Worm (Caenorhabditis elegans) whole organism, L2 larva: ENCODE measurements around the gene H40L08.9.

Source experiments
- F13H6.1 ChIP-seq: sonication (generic microtip); optimal IDR thresholded peaks from 2 replicates; lab custom pipeline; 2016; ENCODE audit warnings: missing genetic modification characterization, missing compliant biosample characterization
- R02D3.7 ChIP-seq: fragments of 150-350 bp; optimal IDR thresholded peaks from 2 replicates; lab custom pipeline; 2014; ENCODE audit warnings: missing biosample characterization, missing genetic modification characterization
- Y55F3AM.14 ChIP-seq: fragments of 200-800 bp; sonication (Bioruptor generic); optimal IDR thresholded peaks from 2 replicates; lab custom pipeline; 2018; ENCODE audit warnings: mild to moderate bottlenecking, missing genetic modification characterization, missing compliant biosample characterization
- ZK546.5 ChIP-seq: sonication (generic microtip); optimal IDR thresholded peaks from 2 replicates; lab custom pipeline; 2017; ENCODE audit warnings: missing biosample characterization, missing genetic modification characterization
- aly-2 ChIP-seq: fragments of 150-350 bp; optimal IDR thresholded peaks from 2 replicates; lab custom pipeline; 2014; ENCODE audit warnings: missing biosample characterization, missing genetic modification characterization
- ama-1 ChIP-seq: fragments of 150-350 bp; optimal IDR thresholded peaks from 2 replicates; lab custom pipeline; 2018; ENCODE audit warnings: inconsistent platforms
- blmp-1 ChIP-seq: sonication (generic microtip); optimal IDR thresholded peaks from 2 replicates; lab custom pipeline; 2017; ENCODE audit warnings: missing genetic modification characterization, mild to moderate bottlenecking, missing compliant biosample characterization, antibody characterized with exemption, moderate library complexity; ENCODE audit not compliant: insufficient read depth
- ceh-16 ChIP-seq: fragments of 150-350 bp; optimal IDR thresholded peaks from 2 replicates; lab custom pipeline; 2014; ENCODE audit warnings: missing biosample characterization, missing genetic modification characterization
- ceh-82 ChIP-seq: fragments of 150-350 bp; optimal IDR thresholded peaks from 2 replicates; lab custom pipeline; 2014; ENCODE audit warnings: missing biosample characterization, missing genetic modification characterization
- crh-2 ChIP-seq: sonication (generic microtip); optimal IDR thresholded peaks from 2 replicates; lab custom pipeline; 2017; ENCODE audit warnings: missing biosample characterization, missing genetic modification characterization
- egl-27 ChIP-seq: sonication (generic microtip); optimal IDR thresholded peaks from 3 replicates; lab custom pipeline; 2017; ENCODE audit warnings: missing biosample characterization, missing genetic modification reagents, missing genetic modification characterization
- elt-3 ChIP-seq: sonication (generic microtip); optimal IDR thresholded peaks from 2 replicates; lab custom pipeline; 2017; ENCODE audit warnings: missing biosample characterization, missing genetic modification characterization
- fos-1 ChIP-seq: fragments of 150-350 bp; optimal IDR thresholded peaks from 2 replicates; lab custom pipeline; 2014; ENCODE audit warnings: missing biosample characterization, missing genetic modification characterization
- gmeb-1 ChIP-seq: fragments of 150-350 bp; optimal IDR thresholded peaks from 2 replicates; lab custom pipeline; 2014; ENCODE audit warnings: missing biosample characterization, missing genetic modification characterization
- lin-11 ChIP-seq: fragments of 150-350 bp; sonication (generic microtip); optimal IDR thresholded peaks from 2 replicates; lab custom pipeline; 2014; ENCODE audit warnings: missing biosample characterization, missing genetic modification characterization, inconsistent platforms, mixed read lengths
- lin-13 ChIP-seq: fragments of 150-350 bp; optimal IDR thresholded peaks from 2 replicates; lab custom pipeline; 2014; ENCODE audit warnings: missing biosample characterization, missing genetic modification reagents, missing genetic modification characterization
- lin-39 ChIP-seq: fragments of 150-350 bp; optimal IDR thresholded peaks from 2 replicates; lab custom pipeline; 2014; ENCODE audit warnings: missing biosample characterization, missing genetic modification reagents, missing genetic modification characterization
- mab-5 ChIP-seq: fragments of 150-350 bp; optimal IDR thresholded peaks from 2 replicates; lab custom pipeline; 2014; ENCODE audit warnings: missing biosample characterization, missing genetic modification characterization
- mdl-1 ChIP-seq, 2 experiments: fragments of 150-350 bp in 1 of 2; sonication (generic microtip) in 1 of 2; optimal IDR thresholded peaks; 2 replicates each; lab custom pipeline; 2017; ENCODE audit warnings: missing biosample characterization in 2 of 2, missing genetic modification characterization in 2 of 2
- nhr-10 ChIP-seq: sonication (generic microtip); optimal IDR thresholded peaks from 2 replicates; lab custom pipeline; 2017; ENCODE audit warnings: missing biosample characterization, missing genetic modification characterization
- nhr-11 ChIP-seq: fragments of 150-350 bp; optimal IDR thresholded peaks from 2 replicates; lab custom pipeline; 2014; ENCODE audit warnings: missing biosample characterization, missing genetic modification characterization
- nhr-12 ChIP-seq: fragments of 150-350 bp; optimal IDR thresholded peaks from 2 replicates; lab custom pipeline; 2014; ENCODE audit warnings: missing biosample characterization, missing genetic modification characterization
- nhr-21 ChIP-seq: fragments of 150-350 bp; optimal IDR thresholded peaks from 2 replicates; lab custom pipeline; 2014; ENCODE audit warnings: missing biosample characterization, missing genetic modification characterization
- nhr-237 ChIP-seq: fragments of 150-350 bp; optimal IDR thresholded peaks from 2 replicates; lab custom pipeline; 2014; ENCODE audit warnings: missing biosample characterization, missing genetic modification characterization
- nhr-25 ChIP-seq: fragments of 150-350 bp; sonication (generic microtip); optimal IDR thresholded peaks from 3 replicates; lab custom pipeline; 2014; ENCODE audit warnings: missing biosample characterization, missing genetic modification characterization
- peb-1 ChIP-seq: fragments of 150-350 bp; optimal IDR thresholded peaks from 2 replicates; lab custom pipeline; 2014; ENCODE audit warnings: missing biosample characterization, missing genetic modification characterization
- sem-4 ChIP-seq: fragments of 150-350 bp; optimal IDR thresholded peaks from 2 replicates; lab custom pipeline; 2014; ENCODE audit warnings: missing biosample characterization, missing genetic modification reagents, missing genetic modification characterization
- skn-1 ChIP-seq: sonication (generic microtip); optimal IDR thresholded peaks from 2 replicates; lab custom pipeline; 2017; ENCODE audit warnings: missing biosample characterization, missing genetic modification characterization
- sma-3 ChIP-seq: sonication (generic microtip); optimal IDR thresholded peaks from 2 replicates; lab custom pipeline; 2016; ENCODE audit warnings: missing genetic modification reagents, missing genetic modification characterization, missing compliant biosample characterization
- sma-9 ChIP-seq, 2 experiments: fragments of 150-350 bp in 1 of 2; sonication (generic microtip) in 1 of 2; optimal IDR thresholded peaks; 2 replicates each; lab custom pipeline; 2014 to 2016; ENCODE audit warnings: missing genetic modification characterization in 2 of 2, mild to moderate bottlenecking in 1 of 2, missing biosample characterization in 1 of 2, missing compliant biosample characterization in 1 of 2, missing genetic modification reagents in 1 of 2, moderate library complexity in 1 of 2
- snpc-4 ChIP-seq: fragments of 150-350 bp; optimal IDR thresholded peaks from 2 replicates; lab custom pipeline; 2014; ENCODE audit warnings: missing biosample characterization, missing genetic modification characterization
- unc-39 ChIP-seq: fragments of 150-350 bp; optimal IDR thresholded peaks from 2 replicates; lab custom pipeline; 2014; ENCODE audit warnings: missing biosample characterization, missing genetic modification characterization
- unc-62 ChIP-seq: fragments of 150-350 bp; optimal IDR thresholded peaks from 2 replicates; lab custom pipeline; 2014; ENCODE audit warnings: missing biosample characterization, missing genetic modification reagents, missing genetic modification characterization
- ztf-1 ChIP-seq: fragments of 200-800 bp; sonication (Bioruptor generic); conservative IDR thresholded peaks from 2 replicates; pipeline ENCODE4 v1.3.6; 2022; ENCODE audit warnings: missing genetic modification characterization, missing compliant biosample characterization
- ztf-11 ChIP-seq: sonication (generic microtip); optimal IDR thresholded peaks from 2 replicates; lab custom pipeline; 2017; ENCODE audit warnings: missing biosample characterization, missing genetic modification characterization
- ztf-4 ChIP-seq: fragments of 150-350 bp; optimal IDR thresholded peaks from 2 replicates; lab custom pipeline; 2014; ENCODE audit warnings: missing biosample characterization, missing genetic modification characterization

H40L08.9 gene

DNA sequence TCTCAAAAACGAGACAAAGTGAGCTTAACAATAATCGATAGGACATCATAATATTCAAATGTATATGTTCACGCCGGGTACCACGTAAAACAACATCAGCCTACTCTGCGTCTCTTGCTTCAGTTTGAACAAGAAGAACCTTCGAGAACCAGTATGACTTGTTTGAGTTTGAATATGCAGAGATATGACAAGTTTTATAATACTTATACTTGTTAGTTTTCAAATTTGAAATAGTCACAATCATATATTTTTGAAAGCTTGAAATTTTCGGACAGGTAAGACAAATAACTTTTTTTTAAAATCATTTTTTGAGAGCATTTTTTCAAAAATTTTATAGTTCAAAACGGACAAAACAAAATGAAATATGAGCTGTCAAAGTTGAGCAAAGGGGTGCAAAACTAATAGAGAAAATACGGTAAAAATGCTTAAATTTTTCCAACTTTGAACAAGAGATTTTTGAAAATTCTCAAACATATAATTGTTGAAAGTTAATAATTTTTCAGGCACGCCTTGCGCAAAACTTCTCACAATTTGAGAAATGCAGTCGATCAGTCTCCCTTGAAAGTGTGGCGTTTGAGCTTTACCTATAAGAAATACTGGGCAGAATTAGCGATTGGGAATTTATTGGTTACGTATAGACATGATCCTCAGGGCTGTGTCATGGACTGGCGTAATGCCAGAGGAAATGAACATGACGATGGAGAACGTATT, 22.9 kb downstream of the H40L08.9 start, which contains the start of gene H03G16.1:
H03G16.1 (plus strand) TSS at position 661 of the 711 bp plus-strand sequence.
- no peak for TF ChIP-seq lin-39 (tag; lab: Kevin White, UChicago)
- no peak for TF ChIP-seq ama-1 (lab: Kevin White, UChicago)
- TF ChIP-seq sem-4 (tag; lab: Kevin White, UChicago), result no peak
- no peak for TF ChIP-seq sma-3
- no peak for TF ChIP-seq nhr-21 (tag; lab: Kevin White, UChicago)
- no peak for TF ChIP-seq unc-62 (GFP tag; lab: Kevin White, UChicago)
- no peak for TF ChIP-seq R02D3.7 (tag; lab: Kevin White, UChicago)
- no peak for TF ChIP-seq fos-1 (tag; lab: Kevin White, UChicago)
- TF ChIP-seq skn-1 (tag; lab: Kevin White, UChicago), result no peak
- TF ChIP-seq egl-27, result no peak
- no peak for TF ChIP-seq sma-9 (GFP tag; optimal IDR thresholded peaks at IDR 0.05; lab: Kevin White, UChicago)
- no peak for TF ChIP-seq sma-9 (tag; optimal IDR thresholded peaks at IDR 0.05; lab: Kevin White, UChicago)
- no peak for TF ChIP-seq ZK546.5 (tag; lab: Kevin White, UChicago)
- TF ChIP-seq, all 48 proteins: peak for 0

DNA sequence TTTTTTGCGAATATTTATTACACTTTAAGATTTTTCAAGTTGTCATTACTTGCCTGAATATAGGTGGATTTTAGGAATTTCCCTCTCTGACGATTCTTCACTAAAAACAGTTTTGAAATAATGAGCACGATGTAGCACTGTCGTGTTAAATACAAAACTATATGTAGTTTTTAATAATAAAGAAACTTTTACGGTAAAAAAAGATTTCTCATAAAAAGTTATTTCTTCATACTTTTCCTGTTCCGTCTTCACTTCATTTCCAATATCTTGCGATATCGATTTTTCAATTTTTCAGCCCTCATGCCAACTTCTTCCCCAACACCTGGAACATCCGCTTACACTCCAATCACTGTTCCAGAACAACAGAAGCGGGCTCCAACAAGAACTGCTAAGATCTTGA, 23.9 kb downstream of the H40L08.9 start, which contains the start of gene H03G16.6:
H03G16.6 (plus strand) TSS at position 301 of the 400 bp plus-strand sequence.
- TF ChIP-seq lin-39 (tag; lab: Kevin White, UChicago), result no peak
- no peak for TF ChIP-seq F13H6.1
- no peak for TF ChIP-seq R02D3.7 (tag; lab: Kevin White, UChicago)
- TF ChIP-seq lin-11 (tag; lab: Kevin White, UChicago), result no peak
- no peak for TF ChIP-seq ztf-1 (GFP tag; lab: Robert Waterston, UW)
- TF ChIP-seq ZK546.5 (tag; lab: Kevin White, UChicago), result no peak
- no peak for TF ChIP-seq skn-1 (tag; lab: Kevin White, UChicago)
- TF ChIP-seq snpc-4, result no peak
- no peak for TF ChIP-seq egl-27
- TF ChIP-seq nhr-11 (tag; lab: Kevin White, UChicago), result no peak
- TF ChIP-seq peb-1 (tag; lab: Kevin White, UChicago), result no peak
- TF ChIP-seq ztf-11 (tag; lab: Kevin White, UChicago), result no peak
- no peak for TF ChIP-seq ztf-4 (tag; lab: Kevin White, UChicago)
- no peak for TF ChIP-seq ama-1 (lab: Kevin White, UChicago)

DNA sequence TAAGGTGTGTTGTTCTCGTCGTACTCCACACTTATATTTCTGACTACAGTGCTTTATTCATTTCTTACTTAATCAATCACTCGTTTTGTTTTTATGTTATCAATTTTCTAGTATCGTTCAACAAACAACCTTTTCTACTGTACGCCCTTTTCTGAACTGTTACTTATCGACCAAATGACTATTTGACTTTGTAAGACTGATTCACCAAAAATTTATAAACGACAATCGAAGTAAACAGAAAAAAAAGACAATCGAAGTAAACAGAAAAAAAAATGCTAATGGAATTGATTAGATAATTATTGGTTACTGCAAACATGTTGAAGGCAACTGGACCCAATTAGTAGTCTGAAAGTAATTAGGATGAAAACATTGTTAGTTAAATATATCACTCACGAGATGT, 26.3 kb downstream of the H40L08.9 start:
- TF ChIP-seq lin-13 (GFP tag; lab: Kevin White, UChicago), result no peak
- TF ChIP-seq fos-1 (tag; lab: Kevin White, UChicago), result no peak
- TF ChIP-seq ceh-16 (tag; lab: Kevin White, UChicago), result no peak
- no peak for TF ChIP-seq nhr-10 (tag; lab: Kevin White, UChicago)
- TF ChIP-seq peb-1 (tag; lab: Kevin White, UChicago), result no peak
- no peak for TF ChIP-seq Y55F3AM.14 (GFP tag; lab: Kevin White, UChicago)
- TF ChIP-seq nhr-11 (tag; lab: Kevin White, UChicago), result no peak
- no peak for TF ChIP-seq ceh-82 (tag; lab: Kevin White, UChicago)
- no peak for TF ChIP-seq skn-1 (tag; lab: Kevin White, UChicago)
- no peak for TF ChIP-seq gmeb-1
- TF ChIP-seq unc-62 (GFP tag; lab: Kevin White, UChicago), result no peak
- no peak for TF ChIP-seq blmp-1 (tag; lab: Kevin White, UChicago)
- no peak for TF ChIP-seq nhr-237 (tag; lab: Kevin White, UChicago)
- no peak for TF ChIP-seq ztf-1 (GFP tag; lab: Robert Waterston, UW)
- TF ChIP-seq unc-39, result no peak
- TF ChIP-seq sma-9 (GFP tag; optimal IDR thresholded peaks at IDR 0.05; lab: Kevin White, UChicago), result no peak
- no peak for TF ChIP-seq sma-9 (tag; optimal IDR thresholded peaks at IDR 0.05; lab: Kevin White, UChicago)
- no peak for TF ChIP-seq mdl-1 (tag; optimal IDR thresholded peaks at IDR 0.05; lab: Kevin White, UChicago)

DNA sequence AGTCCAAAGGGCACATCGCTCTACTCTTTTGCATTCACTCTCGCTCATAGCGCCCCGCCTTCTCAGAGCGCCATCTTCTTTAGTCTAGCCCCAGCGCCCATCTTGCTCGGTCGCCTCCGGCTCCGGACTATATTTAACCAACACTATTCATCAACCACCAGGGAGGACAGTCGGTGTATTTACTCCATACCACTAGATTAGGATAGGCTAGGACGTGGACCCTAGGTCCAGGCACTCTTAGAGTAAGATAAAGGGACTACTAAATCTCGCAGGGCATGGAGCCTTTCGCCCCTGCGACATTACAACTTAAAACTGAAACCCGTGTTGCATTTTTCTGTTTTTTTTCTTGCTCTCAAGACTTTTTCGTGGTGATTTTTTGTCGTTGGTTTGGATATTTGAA, 28.7 kb downstream of the H40L08.9 start:
- no peak for TF ChIP-seq nhr-237 (tag; lab: Kevin White, UChicago)
- no peak for TF ChIP-seq elt-3 (tag; lab: Kevin White, UChicago)
- no peak for TF ChIP-seq unc-39
- TF ChIP-seq ceh-82 (tag; lab: Kevin White, UChicago), result no peak
- TF ChIP-seq egl-27, result no peak
- TF ChIP-seq Y55F3AM.14 (GFP tag; lab: Kevin White, UChicago), result no peak
- no peak for TF ChIP-seq mab-5
- TF ChIP-seq aly-2 (tag; lab: Kevin White, UChicago), result no peak
- no peak for TF ChIP-seq nhr-25 (tag; lab: Kevin White, UChicago)
- no peak for TF ChIP-seq crh-2 (tag; lab: Kevin White, UChicago)
- no peak for TF ChIP-seq nhr-12 (tag; lab: Kevin White, UChicago)
